Worm (Caenorhabditis elegans) whole organism, young adult: Measurements from ENCODE around the gene pck-3.

ENCODE experiments used
- B0019.2 ChIP-seq: fragments of 200-800 bp; sonication (Bioruptor generic); conservative IDR thresholded peaks from 2 replicates; pipeline ENCODE4 v1.3.6; 2022; ENCODE audit warnings: missing genetic modification reagents, missing genetic modification characterization, missing compliant biosample characterization
- B0035.1 ChIP-seq: sonication (generic microtip); optimal IDR thresholded peaks from 2 replicates; lab custom pipeline; 2016; ENCODE audit warnings: missing genetic modification characterization, mild to moderate bottlenecking, missing compliant biosample characterization, missing genotype, missing genetic modification reagents
- F10E7.11 ChIP-seq: sonication (generic microtip); optimal IDR thresholded peaks from 2 replicates; lab custom pipeline; 2017; ENCODE audit warnings: mild to moderate bottlenecking, missing genetic modification characterization, moderate library complexity, missing compliant biosample characterization
- F49E8.2 ChIP-seq: sonication (generic microtip); optimal IDR thresholded peaks from 3 replicates; lab custom pipeline; 2017; ENCODE audit warnings: missing genetic modification characterization, mild to moderate bottlenecking, missing compliant biosample characterization, antibody characterized with exemption, moderate library complexity; ENCODE audit not compliant: insufficient read depth
- F55B11.4 ChIP-seq: sonication (generic microtip); optimal IDR thresholded peaks from 2 replicates; lab custom pipeline; 2016; ENCODE audit warnings: missing compliant biosample characterization, missing genetic modification characterization, borderline replicate concordance; ENCODE audit not compliant: insufficient read depth
- T26A5.8 ChIP-seq: sonication (generic microtip); optimal IDR thresholded peaks from 2 replicates; lab custom pipeline; 2016; ENCODE audit warnings: missing genetic modification characterization, missing compliant biosample characterization
- Y53G8AR.9 ChIP-seq: fragments of 200-800 bp; sonication (Bioruptor generic); conservative IDR thresholded peaks from 2 replicates; pipeline ENCODE4 v1.3.6; 2022; ENCODE audit warnings: missing genetic modification reagents, missing genetic modification characterization, missing compliant biosample characterization
- ama-1 ChIP-seq, 3 experiments: fragments of 150-350 bp in 1 of 3; sonication (generic microtip) in 2 of 3; optimal IDR thresholded peaks; 2 replicates each; lab custom pipeline; 2014 to 2018; ENCODE audit warnings: missing biosample characterization in 2 of 3, missing genetic modification characterization in 2 of 3, missing genetic modification reagents in 2 of 3
- aptf-3 ChIP-seq: fragments of 200-800 bp; sonication (Bioruptor generic); IDR thresholded peaks from 2 replicates; pipeline ENCODE4 v1.3.6; 2022; ENCODE audit warnings: missing genetic modification characterization, missing compliant biosample characterization
- attf-3 ChIP-seq: fragments of 200-800 bp; sonication (Bioruptor generic); conservative IDR thresholded peaks from 2 replicates; pipeline ENCODE4 v1.3.6; 2022; ENCODE audit warnings: missing genetic modification reagents, missing genetic modification characterization, missing compliant biosample characterization
- ccch-3 ChIP-seq: fragments of 200-800 bp; sonication (Bioruptor generic); optimal IDR thresholded peaks from 2 replicates; lab custom pipeline; 2018; ENCODE audit warnings: mild to moderate bottlenecking, missing genetic modification characterization, missing compliant biosample characterization
- ceh-100 ChIP-seq: fragments of 200-800 bp; sonication (Bioruptor generic); IDR thresholded peaks from 2 replicates; pipeline ENCODE4 v1.3.6; 2022; ENCODE audit warnings: missing genetic modification reagents, missing genetic modification characterization, missing compliant biosample characterization
- ceh-79 ChIP-seq: sonication (generic microtip); optimal IDR thresholded peaks from 2 replicates; lab custom pipeline; 2017; ENCODE audit warnings: mild to moderate bottlenecking, missing genetic modification characterization, missing compliant biosample characterization
- ceh-91 ChIP-seq: fragments of 200-800 bp; sonication (Bioruptor generic); IDR thresholded peaks from 2 replicates; pipeline ENCODE4 v1.3.6; 2022; ENCODE audit warnings: missing genetic modification reagents, missing genetic modification characterization, missing compliant biosample characterization
- chd-7 ChIP-seq: sonication (generic microtip); optimal IDR thresholded peaks from 2 replicates; lab custom pipeline; 2016; ENCODE audit warnings: mild to moderate bottlenecking, missing genetic modification characterization, moderate library complexity, missing compliant biosample characterization
- dox-1 ChIP-seq: fragments of 200-800 bp; sonication (Bioruptor generic); IDR thresholded peaks from 2 replicates; pipeline ENCODE4 v1.3.6; 2022; ENCODE audit warnings: missing genetic modification reagents, missing genetic modification characterization, missing compliant biosample characterization
- efl-1 ChIP-seq: fragments of 150-350 bp; optimal IDR thresholded peaks from 2 replicates; lab custom pipeline; 2014; ENCODE audit warnings: missing biosample characterization, missing genetic modification reagents, missing genetic modification characterization
- ekl-4 ChIP-seq: fragments of 200-800 bp; sonication (Bioruptor generic); IDR thresholded peaks from 2 replicates; pipeline ENCODE4 v1.3.6; 2022; ENCODE audit warnings: missing genetic modification reagents, missing genetic modification characterization, missing compliant biosample characterization
- hmg-1.2 ChIP-seq: fragments of 200-800 bp; sonication (Bioruptor generic); IDR thresholded peaks from 2 replicates; pipeline ENCODE4 v1.3.6; 2022; ENCODE audit warnings: missing genetic modification reagents, missing genetic modification characterization, missing compliant biosample characterization
- hrde-1 ChIP-seq: sonication (generic microtip); optimal IDR thresholded peaks from 2 replicates; lab custom pipeline; 2016; ENCODE audit warnings: missing genetic modification characterization, mild to moderate bottlenecking, missing compliant biosample characterization, moderate library complexity, missing genotype, missing genetic modification reagents, borderline replicate concordance
- lir-1 ChIP-seq: fragments of 200-800 bp; sonication (Bioruptor generic); conservative IDR thresholded peaks from 2 replicates; pipeline ENCODE4 v1.3.6; 2022; ENCODE audit warnings: missing genetic modification reagents, missing genetic modification characterization, missing compliant biosample characterization
- madf-10 ChIP-seq: sonication (generic microtip); optimal IDR thresholded peaks from 2 replicates; lab custom pipeline; 2016; ENCODE audit warnings: mild to moderate bottlenecking, missing genetic modification characterization, missing compliant biosample characterization
- nhr-80 ChIP-seq: sonication (generic microtip); optimal IDR thresholded peaks from 2 replicates; lab custom pipeline; 2016; ENCODE audit warnings: missing genetic modification characterization, missing compliant biosample characterization
- nhr-90 ChIP-seq: sonication (generic microtip); optimal IDR thresholded peaks from 2 replicates; lab custom pipeline; 2016; ENCODE audit warnings: missing genotype, mild to moderate bottlenecking, missing genetic modification characterization, missing compliant biosample characterization
- pha-4 ChIP-seq: fragments of 150-350 bp; sonication (generic microtip); optimal IDR thresholded peaks from 2 replicates; lab custom pipeline; 2014; ENCODE audit warnings: missing biosample characterization, missing genetic modification reagents, missing genetic modification characterization
- rec-8 ChIP-seq, 2 experiments: sonication (generic microtip); optimal IDR thresholded peaks; 2 replicates each; lab custom pipeline; 2016; ENCODE audit warnings: mild to moderate bottlenecking in 2 of 2, missing genetic modification characterization in 2 of 2, missing genetic modification reagents in 2 of 2, missing genotype in 2 of 2, missing biosample characterization in 1 of 2, missing compliant biosample characterization in 1 of 2, moderate library complexity in 1 of 2
- sdz-38 ChIP-seq: sonication (generic microtip); optimal IDR thresholded peaks from 2 replicates; lab custom pipeline; 2016; ENCODE audit warnings: missing genotype, missing genetic modification characterization, missing compliant biosample characterization
- tbp1 ChIP-seq: fragments of 200-800 bp; sonication (Bioruptor generic); optimal IDR thresholded peaks from 2 replicates; lab custom pipeline; 2018; ENCODE audit warnings: mild to moderate bottlenecking, missing genetic modification characterization, missing compliant biosample characterization
- ztf-28 ChIP-seq: fragments of 200-800 bp; sonication (Bioruptor generic); IDR thresholded peaks from 2 replicates; pipeline ENCODE4 v1.3.6; 2022; ENCODE audit warnings: missing genetic modification reagents, missing genetic modification characterization, missing compliant biosample characterization
- ztf-3 ChIP-seq: fragments of 200-800 bp; sonication (Bioruptor generic); optimal IDR thresholded peaks from 2 replicates; lab custom pipeline; 2018; ENCODE audit warnings: mild to moderate bottlenecking, missing genetic modification characterization, missing compliant biosample characterization

pck-3 gene

ce11 chrIV:5877246-5877645 lies 19.2 kb upstream of the pck-3 start, which contains the start of gene srv-21:
Gene srv-21, minus strand, starts transcription at chrIV:5877346.
- TF ChIP-seq chd-7 (no peak), F10E7.11 (tag; lab: Kevin White, UChicago) (no peak), rec-8 (tag; optimal IDR thresholded peaks at IDR 0.05; lab: Kevin White, UChicago) (no peak), ztf-3 (GFP tag; lab: Kevin White, UChicago) (no peak), T26A5.8 (no peak), ccch-3 (GFP tag; lab: Kevin White, UChicago) (no peak), F49E8.2 (tag; lab: Kevin White, UChicago) (no peak), hrde-1 (tag; lab: Kevin White, UChicago) (no peak), ceh-100 (GFP tag; lab: Robert Waterston, UW) (no peak), Y53G8AR.9 (GFP tag; lab: Robert Waterston, UW) (no peak), tbp1 (no peak)

ce11 chrIV:5879853-5880252 lies 16.6 kb upstream of the pck-3 start, which contains the start of gene srv-22:
Gene srv-22, minus strand, starts transcription at chrIV:5879953.
- TF ChIP-seq B0035.1 (tag; lab: Kevin White, UChicago) = no peak

ce11 chrIV:5884500-5884899 lies 11.9 kb upstream of the pck-3 start, which contains the start of gene H04M03.11:
Gene H04M03.11, minus strand, starts transcription at chrIV:5884600.
- no peak for TF ChIP-seq efl-1 (GFP tag; lab: Kevin White, UChicago)
- TF ChIP-seq nhr-80 (tag; lab: Kevin White, UChicago) = no peak
- no peak for TF ChIP-seq ceh-79 (tag; lab: Kevin White, UChicago)
- TF ChIP-seq sdz-38 (tag; lab: Kevin White, UChicago) = no peak
- no peak for TF ChIP-seq hmg-1.2 (GFP tag; lab: Robert Waterston, UW)
- no peak for TF ChIP-seq lir-1

- TF ChIP-seq hrde-1 (tag; lab: Kevin White, UChicago) (no peak), ceh-91 (GFP tag; lab: Robert Waterston, UW) (no peak), F55B11.4 (tag; lab: Kevin White, UChicago) (no peak), dox-1 (no peak), ekl-4 (GFP tag; lab: Robert Waterston, UW) (no peak), madf-10 (tag; lab: Kevin White, UChicago) (no peak), ama-1 (optimal IDR thresholded peaks at IDR 0.05; lab: Kevin White, UChicago) (no peak), ama-1 (GFP tag; optimal IDR thresholded peaks at IDR 0.05; lab: Kevin White, UChicago) (no peak)
- TF ChIP-seq, all 124 proteins: peak for 0
These were observed 11.1 kb upstream of the pck-3 start, which contains the start of gene glf-1 for ce11 chrIV:5885180-5885887. Gene glf-1, plus strand, starts transcription at chrIV:5885835.

- TF ChIP-seq attf-3 (GFP tag; lab: Robert Waterston, UW) = no peak
- TF ChIP-seq ztf-28 = no peak
- TF ChIP-seq aptf-3 (GFP tag; lab: Robert Waterston, UW) = no peak
- TF ChIP-seq B0019.2 (GFP tag; lab: Robert Waterston, UW) = no peak
- no peak for TF ChIP-seq ceh-100 (GFP tag; lab: Robert Waterston, UW)
- TF ChIP-seq dox-1 = no peak
- TF ChIP-seq nhr-90 = no peak
- TF ChIP-seq pha-4 = no peak
- TF ChIP-seq, all 124 proteins: peak for 0
These were observed 9.8 kb upstream of the pck-3 start for ce11 chrIV:5886605-5887004.
